Worm (Caenorhabditis elegans) whole organism, L1 larva: ENCODE measurements around the gene C36B7.1.

Experiments used
- egl-13 ChIP-seq: sonication (generic microtip); optimal IDR thresholded peaks from 2 replicates; lab custom pipeline; 2016; ENCODE audit warnings: missing genotype, missing genetic modification reagents, missing genetic modification characterization, missing compliant biosample characterization
- mdl-1 ChIP-seq, 2 experiments: fragments of 150-350 bp; optimal IDR thresholded peaks; 2 replicates each; lab custom pipeline; 2014 to 2017; ENCODE audit warnings: missing biosample characterization in 2 of 2, missing genetic modification characterization in 2 of 2, inconsistent platforms in 1 of 2
- nhr-77 ChIP-seq: fragments of 150-350 bp; optimal IDR thresholded peaks from 2 replicates; lab custom pipeline; 2014; ENCODE audit warnings: missing biosample characterization, missing genetic modification characterization
- swsn-7 ChIP-seq: sonication (generic microtip); optimal IDR thresholded peaks from 2 replicates; lab custom pipeline; 2016; ENCODE audit warnings: missing genetic modification characterization, missing compliant biosample characterization
- unc-130 ChIP-seq: fragments of 150-350 bp; optimal IDR thresholded peaks from 2 replicates; lab custom pipeline; 2017; ENCODE audit warnings: missing biosample characterization, missing genetic modification characterization, inconsistent platforms

- TF ChIP-seq egl-13 (tag; lab: Kevin White, UChicago) (no peak), swsn-7 (no peak), unc-130 (tag; lab: Kevin White, UChicago) (no peak), mdl-1 (tag; optimal IDR thresholded peaks at IDR 0.05; lab: Kevin White, UChicago) (no peak), nhr-77 (no peak)
Measured at ce11 chrX:7122655-7123054, 10.0 kb downstream of the C36B7.1 start.
